Worm (Caenorhabditis elegans) whole organism, late embryonic: Measurements from ENCODE around the gene mrpl-20.

Experiments used
- F13H6.1 ChIP-seq: sonication (generic microtip); optimal IDR thresholded peaks from 2 replicates; lab custom pipeline; 2016; ENCODE audit warnings: missing genetic modification characterization, missing compliant biosample characterization
- K02D7.2 ChIP-seq: sonication (generic microtip); optimal IDR thresholded peaks from 2 replicates; lab custom pipeline; 2017; ENCODE audit warnings: mild to moderate bottlenecking, missing genetic modification characterization, missing compliant biosample characterization
- K09A11.1 ChIP-seq: sonication (generic microtip); optimal IDR thresholded peaks from 2 replicates; lab custom pipeline; 2017; ENCODE audit warnings: antibody characterized with exemption, mild to moderate bottlenecking, missing genetic modification characterization, missing compliant biosample characterization; ENCODE audit not compliant: insufficient read depth
- T23F11.4 ChIP-seq: fragments of 200-800 bp; sonication (Bioruptor generic); optimal IDR thresholded peaks from 2 replicates; lab custom pipeline; 2018; ENCODE audit warnings: mild to moderate bottlenecking, missing genetic modification characterization, missing compliant biosample characterization
- ahr-1 ChIP-seq: sonication (generic microtip); optimal IDR thresholded peaks from 2 replicates; lab custom pipeline; 2016; ENCODE audit warnings: missing genetic modification characterization, missing compliant biosample characterization
- ama-1 ChIP-seq: fragments of 150-350 bp; optimal IDR thresholded peaks from 2 replicates; lab custom pipeline; 2014
- ceh-14 ChIP-seq: sonication (generic microtip); optimal IDR thresholded peaks from 2 replicates; lab custom pipeline; 2016; ENCODE audit warnings: missing genotype, missing genetic modification characterization, missing compliant biosample characterization
- ceh-18 ChIP-seq: sonication (generic microtip); optimal IDR thresholded peaks from 2 replicates; lab custom pipeline; 2016; ENCODE audit warnings: missing genetic modification characterization, missing compliant biosample characterization
- ceh-19 ChIP-seq: fragments of 200-800 bp; sonication (Bioruptor generic); optimal IDR thresholded peaks from 2 replicates; lab custom pipeline; 2018; ENCODE audit warnings: mild to moderate bottlenecking, missing genetic modification characterization, missing compliant biosample characterization
- ceh-2 ChIP-seq: sonication (generic microtip); optimal IDR thresholded peaks from 2 replicates; lab custom pipeline; 2016; ENCODE audit warnings: missing genotype, missing genetic modification characterization, missing compliant biosample characterization
- ceh-22 ChIP-seq: sonication (generic microtip); optimal IDR thresholded peaks from 2 replicates; lab custom pipeline; 2017; ENCODE audit warnings: missing biosample characterization, missing genetic modification characterization
- ceh-24 ChIP-seq: sonication (generic microtip); optimal IDR thresholded peaks from 2 replicates; lab custom pipeline; 2016; ENCODE audit warnings: mild to moderate bottlenecking, missing genetic modification characterization, missing compliant biosample characterization
- ceh-30 ChIP-seq: fragments of 150-350 bp; optimal IDR thresholded peaks from 2 replicates; lab custom pipeline; 2014; ENCODE audit warnings: missing biosample characterization, missing genetic modification characterization
- ceh-34 ChIP-seq: sonication (generic microtip); optimal IDR thresholded peaks from 2 replicates; lab custom pipeline; 2016; ENCODE audit warnings: mild to moderate bottlenecking, missing genetic modification characterization, missing compliant biosample characterization
- ceh-45 ChIP-seq: fragments of 200-800 bp; sonication (Bioruptor generic); IDR thresholded peaks from 2 replicates; pipeline ENCODE4 v1.3.6; 2022; ENCODE audit warnings: missing genetic modification reagents, missing genetic modification characterization, missing compliant biosample characterization
- ceh-48 ChIP-seq: sonication (generic microtip); optimal IDR thresholded peaks from 2 replicates; lab custom pipeline; 2016; ENCODE audit warnings: missing genetic modification characterization, inconsistent platforms, missing compliant biosample characterization
- ceh-6 ChIP-seq: fragments of 200-800 bp; sonication (Bioruptor generic); optimal IDR thresholded peaks from 2 replicates; lab custom pipeline; 2018; ENCODE audit warnings: mild to moderate bottlenecking, missing genetic modification characterization, missing compliant biosample characterization
- ceh-9 ChIP-seq: sonication (generic microtip); optimal IDR thresholded peaks from 2 replicates; lab custom pipeline; 2016; ENCODE audit warnings: mild to moderate bottlenecking, missing genetic modification characterization, inconsistent platforms, missing compliant biosample characterization
- che-1 ChIP-seq: sonication (generic microtip); optimal IDR thresholded peaks from 2 replicates; lab custom pipeline; 2016; ENCODE audit warnings: mild to moderate bottlenecking, missing genetic modification characterization, missing compliant biosample characterization
- dmd-4 ChIP-seq: sonication (generic microtip); optimal IDR thresholded peaks from 2 replicates; lab custom pipeline; 2016; ENCODE audit warnings: borderline replicate concordance, missing genetic modification characterization, missing compliant biosample characterization
- elt-2 ChIP-seq: sonication (generic microtip); optimal IDR thresholded peaks from 2 replicates; lab custom pipeline; 2016; ENCODE audit warnings: missing genetic modification reagents, missing genetic modification characterization, missing compliant biosample characterization
- elt-4 ChIP-seq: sonication (generic microtip); optimal IDR thresholded peaks from 2 replicates; lab custom pipeline; 2016; ENCODE audit warnings: missing genetic modification characterization, missing compliant biosample characterization
- ets-4 ChIP-seq: sonication (generic microtip); optimal IDR thresholded peaks from 2 replicates; lab custom pipeline; 2016; ENCODE audit warnings: missing genetic modification characterization, missing compliant biosample characterization
- eyg-1 ChIP-seq: sonication (generic microtip); optimal IDR thresholded peaks from 2 replicates; lab custom pipeline; 2016; ENCODE audit warnings: missing genotype, missing genetic modification characterization, missing compliant biosample characterization
- fax-1 ChIP-seq: sonication (generic microtip); optimal IDR thresholded peaks from 2 replicates; lab custom pipeline; 2016; ENCODE audit warnings: missing genotype, missing genetic modification characterization, missing compliant biosample characterization
- fkh-6 ChIP-seq: sonication (generic microtip); optimal IDR thresholded peaks from 2 replicates; lab custom pipeline; 2016; ENCODE audit warnings: missing genetic modification characterization, missing compliant biosample characterization
- gmeb-2 ChIP-seq: sonication (generic microtip); optimal IDR thresholded peaks from 2 replicates; lab custom pipeline; 2016; ENCODE audit warnings: missing genetic modification characterization, inconsistent platforms, missing compliant biosample characterization
- hlh-15 ChIP-seq: sonication (generic microtip); optimal IDR thresholded peaks from 2 replicates; lab custom pipeline; 2016; ENCODE audit warnings: missing genetic modification characterization, missing compliant biosample characterization
- hlh-6 ChIP-seq: sonication (generic microtip); optimal IDR thresholded peaks from 2 replicates; lab custom pipeline; 2016; ENCODE audit warnings: missing genotype, missing genetic modification characterization, missing compliant biosample characterization
- hlh-8 ChIP-seq: sonication (generic microtip); optimal IDR thresholded peaks from 2 replicates; lab custom pipeline; 2016; ENCODE audit warnings: missing genotype, missing genetic modification characterization, missing compliant biosample characterization
- lim-6 ChIP-seq: sonication (generic microtip); optimal IDR thresholded peaks from 2 replicates; lab custom pipeline; 2016; ENCODE audit warnings: missing genetic modification characterization, missing compliant biosample characterization
- lin-11 ChIP-seq: fragments of 200-800 bp; sonication (Bioruptor generic); optimal IDR thresholded peaks from 2 replicates; lab custom pipeline; 2018; ENCODE audit warnings: mild to moderate bottlenecking, missing genetic modification characterization, missing compliant biosample characterization
- nfya-1 ChIP-seq: sonication (generic microtip); optimal IDR thresholded peaks from 2 replicates; lab custom pipeline; 2017; ENCODE audit warnings: missing genetic modification characterization, mild to moderate bottlenecking, missing compliant biosample characterization, antibody characterized with exemption, moderate library complexity
- nhr-11 ChIP-seq: fragments of 150-350 bp; optimal IDR thresholded peaks from 2 replicates; lab custom pipeline; 2014; ENCODE audit warnings: missing biosample characterization, missing genetic modification characterization
- nhr-232 ChIP-seq: sonication (generic microtip); optimal IDR thresholded peaks from 2 replicates; lab custom pipeline; 2016; ENCODE audit warnings: missing genetic modification characterization, missing compliant biosample characterization
- npax-4 ChIP-seq: sonication (generic microtip); optimal IDR thresholded peaks from 2 replicates; lab custom pipeline; 2016; ENCODE audit warnings: missing genetic modification characterization, missing compliant biosample characterization
- pag-3 ChIP-seq: sonication (generic microtip); optimal IDR thresholded peaks from 2 replicates; lab custom pipeline; 2016; ENCODE audit warnings: missing compliant biosample characterization, missing genetic modification characterization, borderline replicate concordance
- pha-2 ChIP-seq: sonication (generic microtip); optimal IDR thresholded peaks from 2 replicates; lab custom pipeline; 2017; ENCODE audit warnings: mild to moderate bottlenecking, missing genetic modification characterization, missing compliant biosample characterization
- pha-4 ChIP-seq: fragments of 150-350 bp; optimal IDR thresholded peaks from 2 replicates; lab custom pipeline; 2018; ENCODE audit warnings: missing biosample characterization, missing genetic modification reagents, missing genetic modification characterization
- pros-1 ChIP-seq: fragments of 150-350 bp; optimal IDR thresholded peaks from 2 replicates; lab custom pipeline; 2014; ENCODE audit warnings: missing biosample characterization, missing genetic modification reagents, missing genetic modification characterization
- ref-2 ChIP-seq: sonication (generic microtip); optimal IDR thresholded peaks from 2 replicates; lab custom pipeline; 2016; ENCODE audit warnings: missing genetic modification characterization, missing compliant biosample characterization
- rnt-1 ChIP-seq: sonication (generic microtip); optimal IDR thresholded peaks from 2 replicates; lab custom pipeline; 2016; ENCODE audit warnings: missing genetic modification characterization, missing compliant biosample characterization
- sox-2 ChIP-seq: fragments of 200-800 bp; sonication (Bioruptor generic); IDR thresholded peaks from 2 replicates; pipeline ENCODE4 v1.3.6; 2022; ENCODE audit warnings: missing genetic modification reagents, missing genetic modification characterization, missing compliant biosample characterization
- syd-9 ChIP-seq: sonication (generic microtip); optimal IDR thresholded peaks from 2 replicates; lab custom pipeline; 2016; ENCODE audit warnings: mild to moderate bottlenecking, missing genetic modification characterization, moderate library complexity, missing compliant biosample characterization
- tbx-2 ChIP-seq: sonication (generic microtip); optimal IDR thresholded peaks from 2 replicates; lab custom pipeline; 2016; ENCODE audit warnings: missing genetic modification characterization, missing compliant biosample characterization
- tbx-7 ChIP-seq: sonication (generic microtip); optimal IDR thresholded peaks from 2 replicates; lab custom pipeline; 2016; ENCODE audit warnings: missing genotype, missing genetic modification characterization, missing compliant biosample characterization
- unc-42 ChIP-seq: sonication (generic microtip); optimal IDR thresholded peaks from 2 replicates; lab custom pipeline; 2016; ENCODE audit warnings: missing genotype, missing genetic modification characterization, missing compliant biosample characterization
- unc-55 ChIP-seq: sonication (generic microtip); optimal IDR thresholded peaks from 2 replicates; lab custom pipeline; 2017; ENCODE audit warnings: missing biosample characterization, missing genetic modification reagents, missing genetic modification characterization
- unc-86 ChIP-seq: sonication (generic microtip); optimal IDR thresholded peaks from 2 replicates; lab custom pipeline; 2016; ENCODE audit warnings: missing genetic modification characterization, missing compliant biosample characterization
- ztf-16 ChIP-seq: sonication (generic microtip); optimal IDR thresholded peaks from 2 replicates; lab custom pipeline; 2017; ENCODE audit warnings: missing genetic modification characterization, missing compliant biosample characterization

mrpl-20 gene

ce11 chrII:13333103-13333764 is 4.8 kb upstream of the mrpl-20 start:
- TF ChIP-seq unc-42 (tag; lab: Kevin White, UChicago), result peak; percentile 52
- no peak for TF ChIP-seq elt-4 (tag; lab: Kevin White, UChicago)
- no peak for TF ChIP-seq ref-2

- TF ChIP-seq ceh-19 (GFP tag; lab: Kevin White, UChicago) (peak; percentile 63), gmeb-2 (tag; lab: Kevin White, UChicago) (peak; percentile 15), F13H6.1 (tag; lab: Kevin White, UChicago) (peak; percentile 73), T23F11.4 (GFP tag; lab: Kevin White, UChicago) (peak; percentile 75), ceh-48 (peak; percentile 85), ceh-24 (tag; lab: Kevin White, UChicago) (no peak), nhr-11 (tag; lab: Kevin White, UChicago) (no peak), ceh-30 (tag; lab: Kevin White, UChicago) (peak; percentile 55), ceh-14 (peak; percentile 71), dmd-4 (tag; lab: Kevin White, UChicago) (peak; percentile 26), ceh-45 (GFP tag; lab: Robert Waterston, UW) (no peak), ahr-1 (tag; lab: Kevin White, UChicago) (no peak), K09A11.1 (tag; lab: Kevin White, UChicago) (peak; percentile 50), pha-4 (tag; lab: Kevin White, UChicago) (no peak), hlh-15 (tag; lab: Kevin White, UChicago) (no peak), ceh-22 (tag; lab: Kevin White, UChicago) (peak; percentile 26), che-1 (tag; lab: Kevin White, UChicago) (no peak), hlh-8 (tag; lab: Kevin White, UChicago) (peak; percentile 57), ceh-18 (peak; percentile 97), K02D7.2 (tag; lab: Kevin White, UChicago) (no peak), ets-4 (tag; lab: Kevin White, UChicago) (peak; percentile 15), pag-3 (tag; lab: Kevin White, UChicago) (no peak), unc-86 (peak; percentile 43), rnt-1 (tag; lab: Kevin White, UChicago) (peak; percentile 85), nfya-1 (tag; lab: Kevin White, UChicago) (peak; percentile 72), lim-6 (tag; lab: Kevin White, UChicago) (no peak), tbx-2 (tag; lab: Kevin White, UChicago) (peak; percentile 91), elt-2 (tag; lab: Kevin White, UChicago) (no peak), ama-1 (lab: Kevin White, UChicago) (peak; percentile 18), pros-1 (tag; lab: Kevin White, UChicago) (peak; percentile 97), eyg-1 (tag; lab: Kevin White, UChicago) (peak; percentile 49), hlh-6 (tag; lab: Kevin White, UChicago) (no peak), unc-55 (GFP tag; lab: Kevin White, UChicago) (peak; percentile 48), ceh-34 (peak; percentile 94), ztf-16 (tag; lab: Kevin White, UChicago) (peak; percentile 69), npax-4 (tag; lab: Kevin White, UChicago) (no peak), pha-2 (peak; percentile 58), unc-42 (tag; lab: Kevin White, UChicago) (peak; percentile 70), sox-2 (GFP tag; lab: Robert Waterston, UW) (peak; percentile 16; the same call in 1 of the 2 replicates), ceh-2 (tag; lab: Kevin White, UChicago) (peak; percentile 56), lin-11 (tag; lab: Kevin White, UChicago) (peak; percentile 19), fax-1 (no peak), nhr-232 (tag; lab: Kevin White, UChicago) (no peak), ceh-9 (tag; lab: Kevin White, UChicago) (no peak), syd-9 (tag; lab: Kevin White, UChicago) (peak; percentile 77), tbx-7 (tag; lab: Kevin White, UChicago) (peak; percentile 43), ceh-6 (peak; percentile 13), fkh-6 (tag; lab: Kevin White, UChicago) (no peak)
Observed at ce11 chrII:13334966-13335698, 2.9 kb upstream of the mrpl-20 start.
